Fruit fly (Drosophila melanogaster) Kc167 (cell line): ENCODE results near the gene vir-1.

ENCODE experiments used
- Myc ChIP-seq: fragments of >200 bp; optimal IDR thresholded peaks from 2 replicates; lab custom pipeline; 2017; ENCODE audit warnings: missing external identifiers
- Sin3A ChIP-seq: fragments of >200 bp; optimal IDR thresholded peaks from 2 replicates; lab custom pipeline; 2018; ENCODE audit warnings: missing external identifiers
- h ChIP-seq: fragments of >200 bp; optimal IDR thresholded peaks from 3 replicates; lab custom pipeline; 2018; ENCODE audit warnings: missing external identifiers
- insv ChIP-seq: fragments of >200 bp; optimal IDR thresholded peaks from 3 replicates; lab custom pipeline; 2018; ENCODE audit warnings: missing external identifiers
- psq ChIP-seq: fragments of >200 bp; optimal IDR thresholded peaks from 2 replicates; lab custom pipeline; 2017; ENCODE audit warnings: missing external identifiers
- ttk ChIP-seq: sonication (Bioruptor generic); optimal IDR thresholded peaks from 2 replicates; lab custom pipeline; 2017; ENCODE audit warnings: missing external identifiers

Gene vir-1

dm6 chr2L:12459841-12460240, 36.6 kb upstream of the vir-1 start:
- TF ChIP-seq ttk (lab: Kevin White, UChicago) (peak; percentile 12), psq (no peak)

dm6 chr2L:12459191-12459590, 36.0 kb upstream of the vir-1 start:
- TF ChIP-seq Sin3A (lab: Kevin White, UChicago) (no peak), ttk (lab: Kevin White, UChicago) (no peak), insv (lab: Kevin White, UChicago) (no peak), h (no peak), psq (no peak), Myc (lab: Kevin White, UChicago) (no peak)

- TF ChIP-seq Myc (lab: Kevin White, UChicago) (no peak), ttk (lab: Kevin White, UChicago) (no peak), psq (no peak), Sin3A (lab: Kevin White, UChicago) (no peak), h (no peak), insv (lab: Kevin White, UChicago) (no peak)
Observed at dm6 chr2L:12457715-12458114, 34.5 kb upstream of the vir-1 start.

dm6 chr2L:12457201-12457600, 34.0 kb upstream of the vir-1 start:
- no peak for TF ChIP-seq Myc (lab: Kevin White, UChicago)
- TF ChIP-seq h, result no peak
- no peak for TF ChIP-seq Sin3A (lab: Kevin White, UChicago)
- no peak for TF ChIP-seq insv (lab: Kevin White, UChicago)
- TF ChIP-seq ttk (lab: Kevin White, UChicago), result no peak
- no peak for TF ChIP-seq psq

dm6 chr2L:12455750-12456149, 32.5 kb upstream of the vir-1 start:
- no peak for TF ChIP-seq h

dm6 chr2L:12455049-12455448, 31.8 kb upstream of the vir-1 start:
- no peak for TF ChIP-seq ttk (lab: Kevin White, UChicago)
- TF ChIP-seq Myc (lab: Kevin White, UChicago), result no peak
- TF ChIP-seq psq, result no peak
- TF ChIP-seq h, result no peak
- no peak for TF ChIP-seq Sin3A (lab: Kevin White, UChicago)
- TF ChIP-seq insv (lab: Kevin White, UChicago), result no peak

dm6 chr2L:12453192-12453800, 30.1 kb upstream of the vir-1 start, which contains the start of gene CG5418:
CG5418 (minus strand) TSS chr2L:12453242.
- no peak for TF ChIP-seq psq
- TF ChIP-seq insv (lab: Kevin White, UChicago), result no peak
- no peak for TF ChIP-seq Sin3A (lab: Kevin White, UChicago)
- no peak for TF ChIP-seq Myc (lab: Kevin White, UChicago)
- no peak for TF ChIP-seq h
- no peak for TF ChIP-seq ttk (lab: Kevin White, UChicago)

dm6 chr2L:12448082-12448621, 24.9 kb upstream of the vir-1 start, which contains the start of the genes CG5421 and Oatp33Eb:
CG5421 (minus strand) TSS chr2L:12448132.
Oatp33Eb (plus strand) TSS chr2L:12448484.
- TF ChIP-seq insv (lab: Kevin White, UChicago) (no peak), h (no peak), Sin3A (lab: Kevin White, UChicago) (no peak), psq (no peak), Myc (lab: Kevin White, UChicago) (no peak), ttk (lab: Kevin White, UChicago) (no peak)

dm6 chr2L:12445743-12446142, 22.5 kb upstream of the vir-1 start, which contains the start of gene Oatp33Ea:
Oatp33Ea (minus strand) TSS chr2L:12445924.
- TF ChIP-seq h (no peak), ttk (lab: Kevin White, UChicago) (no peak), Myc (lab: Kevin White, UChicago) (no peak), insv (lab: Kevin White, UChicago) (no peak), Sin3A (lab: Kevin White, UChicago) (no peak), psq (no peak)

dm6 chr2L:12435976-12436771, 12.9 kb upstream of the vir-1 start:
- TF ChIP-seq insv (lab: Kevin White, UChicago), result no peak
- no peak for TF ChIP-seq psq
- TF ChIP-seq Sin3A (lab: Kevin White, UChicago), result no peak
- no peak for TF ChIP-seq ttk (lab: Kevin White, UChicago)
- TF ChIP-seq Myc (lab: Kevin White, UChicago), result no peak
- no peak for TF ChIP-seq h

- TF ChIP-seq ttk (lab: Kevin White, UChicago) (no peak), Sin3A (lab: Kevin White, UChicago) (no peak), Myc (lab: Kevin White, UChicago) (no peak), psq (no peak), insv (lab: Kevin White, UChicago) (no peak), h (no peak)
Observed at dm6 chr2L:12435428-12435827, 12.2 kb upstream of the vir-1 start.

dm6 chr2L:12434535-12434938, 11.3 kb upstream of the vir-1 start, which contains the start of gene SC35:
SC35 (minus strand) TSS chr2L:12434665.
- no peak for TF ChIP-seq Sin3A (lab: Kevin White, UChicago)
- TF ChIP-seq Myc (lab: Kevin White, UChicago), result no peak
- no peak for TF ChIP-seq ttk (lab: Kevin White, UChicago)
